Worm (Caenorhabditis elegans) whole organism, late embryonic: Measurements from ENCODE around the gene faxc-2.

Source experiments
- C38D4.7 ChIP-seq: fragments of 200-800 bp; sonication (Bioruptor generic); optimal IDR thresholded peaks from 2 replicates; lab custom pipeline; 2018; ENCODE audit warnings: mild to moderate bottlenecking, missing genetic modification characterization, moderate library complexity, missing compliant biosample characterization
- ama-1 ChIP-seq: fragments of 150-350 bp; optimal IDR thresholded peaks from 2 replicates; lab custom pipeline; 2014
- pha-4 ChIP-seq: fragments of 150-350 bp; optimal IDR thresholded peaks from 2 replicates; lab custom pipeline; 2018; ENCODE audit warnings: missing biosample characterization, missing genetic modification reagents, missing genetic modification characterization

DNA sequence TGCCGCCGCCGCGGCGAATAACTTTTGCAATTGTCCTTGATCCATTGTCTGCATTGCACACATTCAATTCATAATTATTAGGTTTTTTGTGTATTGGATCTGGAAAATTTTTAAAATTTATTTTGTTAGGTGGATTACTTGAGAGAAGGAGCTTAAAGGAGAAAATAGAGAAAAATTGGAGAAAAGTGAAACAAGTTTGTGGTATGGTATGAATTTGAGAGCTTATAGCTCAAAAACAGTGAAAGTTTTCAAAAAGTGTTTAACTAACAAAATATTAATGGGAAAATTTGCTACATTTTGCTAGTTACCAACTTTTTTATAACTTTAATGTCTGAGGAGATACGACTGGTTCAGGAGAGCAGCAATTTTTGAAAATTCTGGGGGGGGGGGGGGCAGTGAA, 23.4 kb upstream of the faxc-2 start, which contains the start of gene ztf-22:
- TF ChIP-seq pha-4 (no peak), C38D4.7 (GFP tag; lab: Kevin White, UChicago) (no peak), ama-1 (lab: Kevin White, UChicago) (no peak)
